Worm (Caenorhabditis elegans): Measurements from ENCODE around the gene C14B1.8.

DNA sequence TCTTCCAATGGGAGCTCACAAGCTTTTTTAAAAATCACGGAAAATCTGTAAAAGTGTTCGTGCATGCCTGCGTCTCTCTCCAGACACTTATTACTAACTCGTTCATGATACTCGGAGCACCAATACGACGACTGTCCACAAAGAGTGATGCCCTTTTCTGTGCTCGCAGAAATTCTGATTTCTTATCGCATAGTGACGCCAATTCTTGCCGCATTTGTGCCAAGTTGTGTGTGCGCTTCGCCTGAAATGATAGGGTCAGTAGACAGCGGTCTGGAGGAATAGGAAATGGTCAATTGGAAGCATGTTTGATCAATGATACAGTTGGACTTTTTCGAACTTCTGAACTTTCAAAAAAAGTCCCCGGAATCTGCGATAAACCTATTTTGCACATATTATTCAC lies 44.6 kb upstream of the C14B1.8 start:
- no peak for TF ChIP-seq nhr-11 (tag; optimal IDR thresholded peaks at IDR 0.05)
- no peak for TF ChIP-seq odd-2 (tag; optimal IDR thresholded peaks at IDR 0.05)
- TF ChIP-seq unc-86 (tag; optimal IDR thresholded peaks at IDR 0.05), result no peak
